Worm (Caenorhabditis elegans) whole organism, late embryonic: Measurements from ENCODE around the gene Y54G2A.49.

Experiments used
- F13H6.1 ChIP-seq: sonication (generic microtip); optimal IDR thresholded peaks from 2 replicates; lab custom pipeline; 2016; ENCODE audit warnings: missing genetic modification characterization, missing compliant biosample characterization
- ceh-30 ChIP-seq: fragments of 150-350 bp; optimal IDR thresholded peaks from 2 replicates; lab custom pipeline; 2014; ENCODE audit warnings: missing biosample characterization, missing genetic modification characterization
- lim-6 ChIP-seq: sonication (generic microtip); optimal IDR thresholded peaks from 2 replicates; lab custom pipeline; 2016; ENCODE audit warnings: missing genetic modification characterization, missing compliant biosample characterization
- nhr-11 ChIP-seq: fragments of 150-350 bp; optimal IDR thresholded peaks from 2 replicates; lab custom pipeline; 2014; ENCODE audit warnings: missing biosample characterization, missing genetic modification characterization
- pag-3 ChIP-seq: sonication (generic microtip); optimal IDR thresholded peaks from 2 replicates; lab custom pipeline; 2016; ENCODE audit warnings: missing compliant biosample characterization, missing genetic modification characterization, borderline replicate concordance

DNA sequence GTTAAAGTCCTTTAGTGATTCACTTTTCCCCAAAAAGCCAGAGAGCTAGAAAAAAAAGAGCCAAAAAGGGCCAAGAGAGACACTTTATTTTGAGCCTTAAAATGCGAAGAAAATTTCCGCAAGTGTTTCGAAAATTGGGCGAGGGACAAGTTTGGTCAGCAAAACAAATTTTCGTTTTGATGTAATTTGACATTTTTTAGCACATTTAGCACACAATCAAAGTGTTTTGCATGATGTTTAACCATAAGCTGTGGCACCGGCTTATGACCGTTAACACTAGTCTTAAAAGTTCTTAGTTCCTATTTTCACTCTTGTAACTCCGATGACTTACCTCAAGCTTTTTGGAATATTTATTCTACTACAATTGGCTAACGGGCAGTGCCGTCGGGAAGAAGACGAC, 32.7 kb downstream of the Y54G2A.49 start, which contains the start of gene Y54G2A.37:
- TF ChIP-seq F13H6.1 (tag; lab: Kevin White, UChicago): no peak
- no peak for TF ChIP-seq ceh-30
- no peak for TF ChIP-seq nhr-11 (tag; lab: Kevin White, UChicago)
- no peak for TF ChIP-seq lim-6
- TF ChIP-seq pag-3 (tag; lab: Kevin White, UChicago): no peak
